Fruit fly (Drosophila melanogaster) whole organism, prepupa: ENCODE measurements around the gene ThrRS.

Experiments used
- CG11294 ChIP-seq: fragments of 200-800 bp; sonication (Bioruptor generic); IDR thresholded peaks from 2 replicates; pipeline ENCODE4 v1.3.6; 2022; ENCODE audit warnings: missing biosample characterization, missing genetic modification characterization
- CG1621 ChIP-seq: fragments of 200-800 bp; sonication (Bioruptor generic); optimal IDR thresholded peaks from 3 replicates; lab custom pipeline; 2018; ENCODE audit warnings: missing biosample characterization, mild to moderate bottlenecking, missing genetic modification characterization
- CG3032 ChIP-seq: fragments of 200-800 bp; optimal IDR thresholded peaks from 2 replicates; lab custom pipeline; 2019; ENCODE audit warnings: missing biosample characterization, mild to moderate bottlenecking, missing genetic modification characterization, moderate library complexity
- Eip78C ChIP-seq: fragments of 200-800 bp; sonication (Bioruptor generic); peaks from one replicate; lab custom pipeline; 2016; ENCODE audit warnings: missing biosample characterization, missing genetic modification characterization
- Eip93F ChIP-seq: fragments of 200-800 bp; sonication (Bioruptor generic); optimal IDR thresholded peaks from 2 replicates; lab custom pipeline; 2016; ENCODE audit warnings: missing biosample characterization, mild to moderate bottlenecking, missing genetic modification characterization
- Hr4 ChIP-seq: fragments of 200-800 bp; sonication (Bioruptor generic); optimal IDR thresholded peaks from 3 replicates; lab custom pipeline; 2016; ENCODE audit warnings: missing biosample characterization, missing genetic modification characterization
- Sox102F ChIP-seq: fragments of 200-800 bp; sonication (Bioruptor generic); optimal IDR thresholded peaks from 2 replicates; lab custom pipeline; 2016; ENCODE audit warnings: missing biosample characterization, mild to moderate bottlenecking, missing genetic modification characterization
- dsx ChIP-seq: fragments of 200-800 bp; optimal IDR thresholded peaks from 3 replicates; lab custom pipeline; 2019; ENCODE audit warnings: missing biosample characterization, mild to moderate bottlenecking, missing genetic modification characterization, moderate library complexity; ENCODE audit not compliant: poor library complexity, severe bottlenecking
- fkh ChIP-seq: fragments of 200-800 bp; sonication (Bioruptor generic); optimal IDR thresholded peaks from 3 replicates; lab custom pipeline; 2017; ENCODE audit warnings: missing biosample characterization, mild to moderate bottlenecking, missing genetic modification characterization, moderate library complexity

DNA sequence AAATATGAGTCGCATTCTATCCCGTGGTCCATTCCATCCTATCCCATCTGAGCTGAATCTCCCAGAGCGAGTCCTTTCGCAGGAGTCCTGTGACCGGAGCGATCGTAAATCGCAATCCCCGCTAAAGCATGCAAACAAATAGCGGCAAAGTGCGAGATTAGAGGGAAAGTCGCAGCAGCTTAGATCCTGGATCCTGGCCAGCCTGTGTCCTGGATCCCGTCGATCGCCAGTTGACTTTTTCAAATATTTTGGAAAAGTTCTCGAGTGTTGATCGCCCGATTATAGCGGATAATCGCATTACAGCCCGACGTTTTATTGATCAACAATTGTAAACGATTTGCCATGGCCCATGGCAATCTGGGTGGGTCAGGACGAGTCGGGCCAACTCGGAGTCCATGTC lies 14.4 kb upstream of the ThrRS start:
- TF ChIP-seq Sox102F (GFP tag; lab: Kevin White, UChicago) (no peak), Eip93F (no peak), CG11294 (GFP tag; lab: Robert Waterston, UW) (no peak), fkh (GFP tag; lab: Kevin White, UChicago) (no peak), Eip78C (GFP tag; lab: Kevin White, UChicago) (no peak), dsx (no peak), CG1621 (tag; lab: Kevin White, UChicago) (no peak), Hr4 (GFP tag; lab: Kevin White, UChicago) (no peak), CG3032 (tag; lab: Kevin White, UChicago) (no peak)
